Worm (Caenorhabditis elegans) whole organism, late embryonic: ENCODE results near the gene mpz-1.

Experiments used
- C08G9.2 ChIP-seq: sonication (generic microtip); optimal IDR thresholded peaks from 2 replicates; lab custom pipeline; 2016; ENCODE audit warnings: mild to moderate bottlenecking, missing genetic modification characterization, moderate library complexity, missing compliant biosample characterization
- C38D4.7 ChIP-seq: fragments of 200-800 bp; sonication (Bioruptor generic); optimal IDR thresholded peaks from 2 replicates; lab custom pipeline; 2018; ENCODE audit warnings: mild to moderate bottlenecking, missing genetic modification characterization, moderate library complexity, missing compliant biosample characterization
- F13H6.1 ChIP-seq: sonication (generic microtip); optimal IDR thresholded peaks from 2 replicates; lab custom pipeline; 2016; ENCODE audit warnings: missing genetic modification characterization, missing compliant biosample characterization
- K02D7.2 ChIP-seq: sonication (generic microtip); optimal IDR thresholded peaks from 2 replicates; lab custom pipeline; 2017; ENCODE audit warnings: mild to moderate bottlenecking, missing genetic modification characterization, missing compliant biosample characterization
- Y22D7AL.16 ChIP-seq: sonication (generic microtip); optimal IDR thresholded peaks from 2 replicates; lab custom pipeline; 2016; ENCODE audit warnings: missing genetic modification characterization, missing compliant biosample characterization
- ceh-2 ChIP-seq: sonication (generic microtip); optimal IDR thresholded peaks from 2 replicates; lab custom pipeline; 2016; ENCODE audit warnings: missing genotype, missing genetic modification characterization, missing compliant biosample characterization
- ceh-22 ChIP-seq: sonication (generic microtip); optimal IDR thresholded peaks from 2 replicates; lab custom pipeline; 2017; ENCODE audit warnings: missing biosample characterization, missing genetic modification characterization
- ceh-31 ChIP-seq: sonication (generic microtip); optimal IDR thresholded peaks from 2 replicates; lab custom pipeline; 2016; ENCODE audit warnings: missing genetic modification characterization, missing compliant biosample characterization
- ceh-45 ChIP-seq: fragments of 200-800 bp; sonication (Bioruptor generic); IDR thresholded peaks from 2 replicates; pipeline ENCODE4 v1.3.6; 2022; ENCODE audit warnings: missing genetic modification reagents, missing genetic modification characterization, missing compliant biosample characterization
- dmd-4 ChIP-seq: sonication (generic microtip); optimal IDR thresholded peaks from 2 replicates; lab custom pipeline; 2016; ENCODE audit warnings: borderline replicate concordance, missing genetic modification characterization, missing compliant biosample characterization
- dve-1 ChIP-seq: sonication (generic microtip); optimal IDR thresholded peaks from 2 replicates; lab custom pipeline; 2017; ENCODE audit warnings: antibody characterized with exemption, mild to moderate bottlenecking, missing genetic modification characterization, missing compliant biosample characterization
- elt-2 ChIP-seq: sonication (generic microtip); optimal IDR thresholded peaks from 2 replicates; lab custom pipeline; 2016; ENCODE audit warnings: missing genetic modification reagents, missing genetic modification characterization, missing compliant biosample characterization
- gmeb-2 ChIP-seq: sonication (generic microtip); optimal IDR thresholded peaks from 2 replicates; lab custom pipeline; 2016; ENCODE audit warnings: missing genetic modification characterization, inconsistent platforms, missing compliant biosample characterization
- hlh-13 ChIP-seq: fragments of 200-800 bp; sonication (Bioruptor generic); optimal IDR thresholded peaks from 2 replicates; lab custom pipeline; 2018; ENCODE audit warnings: mild to moderate bottlenecking, missing genetic modification characterization, missing compliant biosample characterization
- hlh-30 ChIP-seq: sonication (generic microtip); optimal IDR thresholded peaks from 2 replicates; lab custom pipeline; 2017; ENCODE audit warnings: antibody characterized with exemption, missing genetic modification characterization, missing compliant biosample characterization; ENCODE audit not compliant: insufficient read depth
- hlh-8 ChIP-seq: sonication (generic microtip); optimal IDR thresholded peaks from 2 replicates; lab custom pipeline; 2016; ENCODE audit warnings: missing genotype, missing genetic modification characterization, missing compliant biosample characterization
- lim-6 ChIP-seq: sonication (generic microtip); optimal IDR thresholded peaks from 2 replicates; lab custom pipeline; 2016; ENCODE audit warnings: missing genetic modification characterization, missing compliant biosample characterization
- madf-2 ChIP-seq: sonication (generic microtip); optimal IDR thresholded peaks from 2 replicates; lab custom pipeline; 2017; ENCODE audit warnings: missing genetic modification characterization, missing compliant biosample characterization
- mec-3 ChIP-seq: sonication (generic microtip); optimal IDR thresholded peaks from 2 replicates; lab custom pipeline; 2016; ENCODE audit warnings: borderline replicate concordance, missing genetic modification characterization, missing compliant biosample characterization
- nfya-1 ChIP-seq: sonication (generic microtip); optimal IDR thresholded peaks from 2 replicates; lab custom pipeline; 2017; ENCODE audit warnings: missing genetic modification characterization, mild to moderate bottlenecking, missing compliant biosample characterization, antibody characterized with exemption, moderate library complexity
- nhr-11 ChIP-seq: fragments of 150-350 bp; optimal IDR thresholded peaks from 2 replicates; lab custom pipeline; 2014; ENCODE audit warnings: missing biosample characterization, missing genetic modification characterization
- npax-4 ChIP-seq: sonication (generic microtip); optimal IDR thresholded peaks from 2 replicates; lab custom pipeline; 2016; ENCODE audit warnings: missing genetic modification characterization, missing compliant biosample characterization
- pax-1 ChIP-seq: fragments of 150-350 bp; optimal IDR thresholded peaks from 2 replicates; lab custom pipeline; 2014; ENCODE audit warnings: missing biosample characterization, missing genetic modification characterization
- pha-2 ChIP-seq: sonication (generic microtip); optimal IDR thresholded peaks from 2 replicates; lab custom pipeline; 2017; ENCODE audit warnings: mild to moderate bottlenecking, missing genetic modification characterization, missing compliant biosample characterization
- pqm-1 ChIP-seq: sonication (generic microtip); optimal IDR thresholded peaks from 2 replicates; lab custom pipeline; 2016; ENCODE audit warnings: missing genetic modification characterization, missing compliant biosample characterization
- ref-2 ChIP-seq: sonication (generic microtip); optimal IDR thresholded peaks from 2 replicates; lab custom pipeline; 2016; ENCODE audit warnings: missing genetic modification characterization, missing compliant biosample characterization
- syd-9 ChIP-seq: sonication (generic microtip); optimal IDR thresholded peaks from 2 replicates; lab custom pipeline; 2016; ENCODE audit warnings: mild to moderate bottlenecking, missing genetic modification characterization, moderate library complexity, missing compliant biosample characterization
- tbx-2 ChIP-seq: sonication (generic microtip); optimal IDR thresholded peaks from 2 replicates; lab custom pipeline; 2016; ENCODE audit warnings: missing genetic modification characterization, missing compliant biosample characterization
- tbx-7 ChIP-seq: sonication (generic microtip); optimal IDR thresholded peaks from 2 replicates; lab custom pipeline; 2016; ENCODE audit warnings: missing genotype, missing genetic modification characterization, missing compliant biosample characterization
- ttx-3 ChIP-seq: sonication (generic microtip); optimal IDR thresholded peaks from 2 replicates; lab custom pipeline; 2016; ENCODE audit warnings: missing genetic modification reagents, missing genetic modification characterization, missing compliant biosample characterization
- unc-3 ChIP-seq, 2 experiments: fragments of 200-800 bp in 1 of 2; sonication (Bioruptor generic) in 1 of 2; sonication (generic microtip) in 1 of 2; conservative IDR thresholded peaks in 1 of 2; optimal IDR thresholded peaks in 1 of 2; 2 replicates each; pipeline versions ENCODE4 v1.3.6 to Lab custom; 2016 to 2022; ENCODE audit warnings: missing compliant biosample characterization in 2 of 2, missing genetic modification characterization in 2 of 2, missing genetic modification reagents in 1 of 2
- unc-42 ChIP-seq: sonication (generic microtip); optimal IDR thresholded peaks from 2 replicates; lab custom pipeline; 2016; ENCODE audit warnings: missing genotype, missing genetic modification characterization, missing compliant biosample characterization
- unc-55 ChIP-seq: sonication (generic microtip); optimal IDR thresholded peaks from 2 replicates; lab custom pipeline; 2017; ENCODE audit warnings: missing biosample characterization, missing genetic modification reagents, missing genetic modification characterization
- unc-86 ChIP-seq: sonication (generic microtip); optimal IDR thresholded peaks from 2 replicates; lab custom pipeline; 2016; ENCODE audit warnings: missing genetic modification characterization, missing compliant biosample characterization

mpz-1 gene

DNA sequence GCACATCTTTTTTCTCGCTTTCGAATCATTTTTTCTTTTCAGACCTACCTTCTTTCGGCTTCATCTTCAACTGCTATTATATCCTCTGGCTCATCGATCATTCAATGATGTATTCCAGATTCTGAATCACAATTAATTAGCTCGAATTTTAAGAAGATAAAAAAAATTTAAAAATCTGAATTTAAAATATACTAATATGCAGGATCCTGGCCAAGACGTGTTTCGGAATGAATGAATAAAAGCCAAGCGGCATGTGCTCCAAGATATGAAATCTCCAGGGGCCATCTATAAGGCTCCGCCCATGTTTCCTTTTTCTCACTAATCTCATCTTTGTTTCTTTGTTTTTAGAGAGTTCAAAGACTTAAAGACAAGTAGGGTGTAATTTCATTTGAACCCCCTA, at the start of gene mpz-1:
Gene mpz-1 (minus strand): TSS at position 101 of the 400 bp plus-strand sequence.
- TF ChIP-seq K02D7.2: no peak
- no peak for TF ChIP-seq F13H6.1 (tag; lab: Kevin White, UChicago)
- no peak for TF ChIP-seq ceh-2

DNA sequence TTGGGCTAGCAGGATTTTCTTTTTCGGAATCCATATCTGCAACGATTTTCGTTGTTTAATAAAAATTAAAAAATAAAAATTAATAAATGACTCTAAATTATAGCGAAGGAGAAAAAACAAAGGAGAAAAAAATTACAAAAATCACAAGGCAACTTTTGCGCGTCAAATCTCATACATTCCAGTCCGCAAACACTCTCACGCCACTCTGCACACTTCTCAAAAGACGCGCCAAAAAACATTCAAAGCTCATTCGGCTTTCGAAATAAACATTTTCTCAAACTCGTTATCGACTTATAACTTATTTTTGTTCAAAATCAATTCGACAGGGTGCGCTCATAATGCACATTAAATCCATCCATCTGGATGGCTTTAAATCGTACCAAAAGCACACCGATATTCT, 46.1 kb upstream of the mpz-1 start, which contains the start of the genes R06F6.12 and mix-1:
Gene R06F6.12 (minus strand): TSS at position 36 of the 400 bp plus-strand sequence.
Gene mix-1 (plus strand): TSS at position 201 of the 400 bp plus-strand sequence.
- TF ChIP-seq hlh-8 (tag; lab: Kevin White, UChicago) (no peak), Y22D7AL.16 (tag; lab: Kevin White, UChicago) (no peak), unc-3 (GFP tag; conservative IDR thresholded peaks at IDR 0.05; lab: Robert Waterston, UW) (no peak), unc-3 (tag; optimal IDR thresholded peaks at IDR 0.05; lab: Kevin White, UChicago) (no peak), pax-1 (tag; lab: Kevin White, UChicago) (no peak), tbx-7 (tag; lab: Kevin White, UChicago) (no peak), pqm-1 (no peak), hlh-30 (tag; lab: Kevin White, UChicago) (peak; percentile 44), ceh-31 (tag; lab: Kevin White, UChicago) (peak; percentile 26), ceh-2 (no peak), dve-1 (tag; lab: Kevin White, UChicago) (peak; percentile 3), C08G9.2 (no peak), hlh-13 (GFP tag; lab: Kevin White, UChicago) (no peak), nfya-1 (tag; lab: Kevin White, UChicago) (peak; percentile 55), elt-2 (tag; lab: Kevin White, UChicago) (peak; percentile 48), syd-9 (tag; lab: Kevin White, UChicago) (no peak), madf-2 (tag; lab: Kevin White, UChicago) (no peak), unc-42 (tag; lab: Kevin White, UChicago) (no peak)

DNA sequence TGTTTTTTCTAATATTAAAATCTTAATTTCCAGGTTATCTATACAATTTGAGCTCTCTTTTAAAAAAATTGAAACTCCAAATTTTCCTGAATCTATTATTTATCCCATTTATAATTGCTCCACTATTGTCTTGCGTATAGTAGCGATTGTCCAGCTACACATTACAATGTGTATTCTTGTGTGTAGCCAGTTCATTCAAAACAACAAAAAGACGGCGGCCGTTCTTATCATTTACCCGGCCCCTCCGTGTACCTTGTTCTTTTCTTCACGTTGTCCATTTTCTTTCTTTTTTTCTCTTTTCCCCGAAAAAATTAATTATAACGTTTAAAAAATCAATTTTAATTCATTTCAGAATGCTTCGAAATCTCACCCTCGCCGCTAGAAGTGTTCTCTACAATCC, 42.8 kb upstream of the mpz-1 start, which contains the start of gene ech-4:
Gene ech-4 (plus strand): TSS at position 353 of the 400 bp plus-strand sequence.
- TF ChIP-seq mec-3 (tag; lab: Kevin White, UChicago) (no peak), tbx-7 (tag; lab: Kevin White, UChicago) (no peak), dmd-4 (no peak), Y22D7AL.16 (tag; lab: Kevin White, UChicago) (no peak), ceh-22 (no peak), npax-4 (tag; lab: Kevin White, UChicago) (no peak), syd-9 (tag; lab: Kevin White, UChicago) (no peak), elt-2 (tag; lab: Kevin White, UChicago) (no peak), hlh-8 (tag; lab: Kevin White, UChicago) (no peak), C38D4.7 (GFP tag; lab: Kevin White, UChicago) (no peak), nhr-11 (tag; lab: Kevin White, UChicago) (no peak), F13H6.1 (tag; lab: Kevin White, UChicago) (no peak), tbx-2 (tag; lab: Kevin White, UChicago) (no peak)

DNA sequence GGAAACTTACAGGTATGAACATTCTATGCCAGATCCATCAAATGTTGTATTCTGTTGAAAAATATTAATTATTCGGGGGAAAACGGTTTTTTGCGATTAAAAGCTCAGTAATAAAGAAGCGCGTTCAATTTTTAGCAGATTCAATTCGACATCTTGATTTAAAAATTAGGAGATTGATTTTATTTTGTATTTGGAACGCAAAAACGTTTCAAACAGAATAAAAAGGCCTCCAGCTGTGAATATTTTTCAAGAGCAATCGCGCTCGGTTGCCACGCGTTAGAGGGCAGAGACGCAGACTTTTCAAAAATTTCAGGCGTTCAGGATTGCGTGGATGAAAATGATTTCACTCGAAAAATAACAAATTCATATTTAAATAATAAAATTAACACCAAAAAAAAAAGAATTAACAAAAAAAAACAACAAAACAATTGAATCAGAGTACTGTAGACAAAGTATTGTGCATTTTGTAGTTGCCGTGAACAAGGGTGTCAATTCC, 42.0 kb upstream of the mpz-1 start, which contains the start of gene R06F6.8:
Gene R06F6.8 (minus strand): TSS at position 51 of the 496 bp plus-strand sequence.
- TF ChIP-seq ref-2: peak; percentile 71
- no peak for TF ChIP-seq unc-86

DNA sequence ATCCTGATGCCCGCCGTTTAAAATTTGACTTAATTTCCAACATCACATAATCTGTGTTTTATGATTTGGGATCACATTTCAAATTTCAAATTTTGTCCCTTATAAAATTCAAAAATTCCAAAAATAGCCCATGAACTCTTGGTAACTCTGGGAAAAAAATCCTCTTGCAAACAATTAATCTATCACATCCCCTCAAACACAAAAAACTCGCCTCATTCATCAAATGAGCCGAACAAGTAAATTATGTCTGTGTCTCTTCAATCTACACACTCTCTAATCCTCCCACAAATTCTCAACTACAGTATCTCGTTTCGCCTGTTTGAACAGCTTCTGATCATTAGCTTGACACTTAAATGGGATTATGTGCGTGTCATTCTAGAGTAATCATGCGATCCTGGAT, 32.8 kb upstream of the mpz-1 start, which contains the start of gene msrp-7:
Gene msrp-7 (plus strand): TSS at position 301 of the 400 bp plus-strand sequence.
- no peak for TF ChIP-seq nfya-1 (tag; lab: Kevin White, UChicago)
- TF ChIP-seq mec-3 (tag; lab: Kevin White, UChicago): no peak
- TF ChIP-seq ttx-3 (tag; lab: Kevin White, UChicago): no peak
- no peak for TF ChIP-seq gmeb-2 (tag; lab: Kevin White, UChicago)
- TF ChIP-seq ceh-45 (GFP tag; lab: Robert Waterston, UW): no peak
- TF ChIP-seq pha-2 (tag; lab: Kevin White, UChicago): no peak
- TF ChIP-seq F13H6.1 (tag; lab: Kevin White, UChicago): no peak
- TF ChIP-seq lim-6 (tag; lab: Kevin White, UChicago): no peak
- TF ChIP-seq hlh-13 (GFP tag; lab: Kevin White, UChicago): no peak
- no peak for TF ChIP-seq K02D7.2
- TF ChIP-seq tbx-2 (tag; lab: Kevin White, UChicago): no peak
- no peak for TF ChIP-seq unc-55 (GFP tag; lab: Kevin White, UChicago)
- no peak for TF ChIP-seq ceh-2
- no peak for TF ChIP-seq nhr-11 (tag; lab: Kevin White, UChicago)
- no peak for TF ChIP-seq C38D4.7 (GFP tag; lab: Kevin White, UChicago)
